Fruit fly (Drosophila melanogaster): ENCODE data around the gene Npc2b.

- TF ChIP-seq CG17806 (tag; optimal IDR thresholded peaks at IDR 0.05): no peak
- TF ChIP-seq rn (GFP tag; IDR thresholded peaks at IDR 0.05): no peak
- no peak for TF ChIP-seq D1 (tag; optimal IDR thresholded peaks at IDR 0.05)
These were observed 42.7 kb downstream of the Npc2b start, which contains the start of gene CG14356 for dm6 chr3R:14131972-14132371.
